Worm (Caenorhabditis elegans) whole organism, L4/young adult: ENCODE results near the gene F19B2.7.

Experiments
- W03F9.2 ChIP-seq: fragments of 150-350 bp; optimal IDR thresholded peaks from 2 replicates; lab custom pipeline; 2014; ENCODE audit warnings: missing biosample characterization, missing genetic modification characterization
- dao-5 ChIP-seq: sonication (generic microtip); optimal IDR thresholded peaks from 2 replicates; lab custom pipeline; 2016; ENCODE audit warnings: missing genotype, missing genetic modification characterization, moderate library complexity, missing compliant biosample characterization
- him-1 ChIP-seq: sonication (generic microtip); optimal IDR thresholded peaks from 2 replicates; lab custom pipeline; 2016; ENCODE audit warnings: missing genotype, missing genetic modification reagents, missing genetic modification characterization, missing compliant biosample characterization

ce11 chrV:20143711-20144110 is 7.8 kb upstream of the F19B2.7 start:
- TF ChIP-seq W03F9.2 (tag; lab: Kevin White, UChicago) (no peak), dao-5 (tag; lab: Kevin White, UChicago) (no peak), him-1 (tag; lab: Kevin White, UChicago) (no peak)
